Fruit fly (Drosophila melanogaster): Measurements from ENCODE around the gene CG7407.

DNA sequence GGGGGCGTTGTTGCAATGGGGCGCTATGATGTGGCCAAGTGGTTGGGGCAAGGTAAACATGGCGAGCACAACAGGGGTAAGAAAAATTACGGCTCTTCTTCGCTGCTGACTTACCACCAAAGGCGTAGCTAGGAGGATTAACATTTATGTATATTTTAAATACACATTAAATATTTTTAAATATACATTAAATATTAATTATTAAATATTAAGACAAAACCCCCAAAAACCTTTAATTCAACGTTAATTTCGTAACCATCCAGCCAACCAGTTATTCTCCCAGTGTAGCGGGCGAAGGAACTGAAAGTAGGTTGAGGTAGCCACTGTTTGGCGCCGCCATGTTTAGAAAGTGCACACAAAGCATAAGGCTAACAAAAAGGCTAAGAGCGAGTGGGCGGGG lies 23.3 kb downstream of the CG7407 start:
- TF ChIP-seq Ets98B (GFP tag; IDR thresholded peaks at IDR 0.05) (no peak; the same call in 1 of the 2 replicates), EcR (GFP tag; optimal IDR thresholded peaks at IDR 0.05) (no peak), CG8159 (tag; optimal IDR thresholded peaks at IDR 0.05) (peak; percentile 31), CG34367 (tag; optimal IDR thresholded peaks at IDR 0.05) (no peak), CG32121 (GFP tag; IDR thresholded peaks at IDR 0.05) (no peak), fd96Ca (GFP tag; IDR thresholded peaks at IDR 0.05) (peak; percentile 68), CG13204 (GFP tag; optimal IDR thresholded peaks at IDR 0.05) (no peak), CG12605 (GFP tag; IDR thresholded peaks at IDR 0.05) (0 out of 2 replicates have a peak, but pooled peaks have one; percentile 26), Snoo (tag; optimal IDR thresholded peaks at IDR 0.05) (no peak), rn (GFP tag; IDR thresholded peaks at IDR 0.05) (no peak), gl (tag; optimal IDR thresholded peaks at IDR 0.05) (no peak), Pif1A (GFP tag; optimal IDR thresholded peaks at IDR 0.05) (no peak)
